Worm (Caenorhabditis elegans): ENCODE results near the gene bgal-2.

Gene bgal-2

DNA sequence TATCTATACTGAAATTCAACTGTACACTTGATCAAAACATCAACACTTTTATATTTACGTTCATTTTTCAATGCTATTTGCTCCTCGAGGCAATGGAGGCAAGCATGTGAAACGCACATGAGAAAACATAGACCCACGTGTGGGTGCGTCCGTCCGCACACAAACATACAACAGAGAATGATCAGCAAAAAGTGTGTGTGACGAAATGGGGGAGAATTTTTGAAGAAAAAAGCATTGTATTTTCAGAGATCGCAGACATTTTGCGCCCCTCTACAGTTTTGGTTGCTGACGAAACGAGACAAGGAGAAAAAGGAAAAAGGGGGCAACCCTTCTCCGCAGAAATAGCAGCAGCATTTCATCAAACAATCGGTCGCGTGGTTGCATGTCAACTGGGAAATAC is 34.1 kb upstream of the bgal-2 start:
- TF ChIP-seq gmeb-1 (tag; optimal IDR thresholded peaks at IDR 0.05) (peak; percentile 74), nhr-10 (tag; optimal IDR thresholded peaks at IDR 0.05) (peak; percentile 73), ceh-82 (tag; optimal IDR thresholded peaks at IDR 0.05) (no peak), ztf-1 (GFP tag; conservative IDR thresholded peaks at IDR 0.05) (no peak), lin-11 (tag; optimal IDR thresholded peaks at IDR 0.05) (no peak), ama-1 (optimal IDR thresholded peaks at IDR 0.05) (no peak), blmp-1 (tag; optimal IDR thresholded peaks at IDR 0.05; ENCODE audit: insufficient read depth) (peak; percentile 79), alr-1 (tag; optimal IDR thresholded peaks at IDR 0.05) (peak; percentile 51), elt-3 (tag; optimal IDR thresholded peaks at IDR 0.05) (no peak), ZK546.5 (tag; optimal IDR thresholded peaks at IDR 0.05) (no peak), unc-55 (GFP tag; optimal IDR thresholded peaks at IDR 0.05) (peak; percentile 61), unc-39 (tag; optimal IDR thresholded peaks at IDR 0.05) (no peak), nhr-25 (tag; optimal IDR thresholded peaks at IDR 0.05) (peak; percentile 96), unc-62 (GFP tag; optimal IDR thresholded peaks at IDR 0.05) (no peak), R02D3.7 (tag; optimal IDR thresholded peaks at IDR 0.05) (no peak), crh-2 (tag; optimal IDR thresholded peaks at IDR 0.05) (peak; percentile 83), sem-4 (tag; optimal IDR thresholded peaks at IDR 0.05) (peak; percentile 75), skn-1 (tag; optimal IDR thresholded peaks at IDR 0.05) (no peak), nhr-6 (tag; optimal IDR thresholded peaks at IDR 0.05) (peak; percentile 72), fos-1 (tag; optimal IDR thresholded peaks at IDR 0.05) (peak; percentile 85), nhr-77 (tag; optimal IDR thresholded peaks at IDR 0.05) (peak; percentile 13), nhr-11 (tag; optimal IDR thresholded peaks at IDR 0.05) (no peak), peb-1 (tag; optimal IDR thresholded peaks at IDR 0.05) (no peak), nhr-23 (tag; optimal IDR thresholded peaks at IDR 0.05) (no peak), lsy-2 (tag; optimal IDR thresholded peaks at IDR 0.05) (peak in 1 of 2 experiments; percentile 79), nhr-21 (tag; optimal IDR thresholded peaks at IDR 0.05) (peak; percentile 94), Y55F3AM.14 (GFP tag; optimal IDR thresholded peaks at IDR 0.05) (peak; percentile 84), ztf-11 (tag; optimal IDR thresholded peaks at IDR 0.05) (no peak), lin-13 (GFP tag; optimal IDR thresholded peaks at IDR 0.05) (peak; percentile 33), mab-5 (tag; optimal IDR thresholded peaks at IDR 0.05) (no peak), zag-1 (tag; optimal IDR thresholded peaks at IDR 0.05) (no peak), nhr-237 (tag; optimal IDR thresholded peaks at IDR 0.05) (no peak), sma-9 (GFP tag; optimal IDR thresholded peaks at IDR 0.05) (peak; percentile 100), sma-9 (tag; optimal IDR thresholded peaks at IDR 0.05) (no peak), snpc-4 (tag; optimal IDR thresholded peaks at IDR 0.05) (peak; percentile 61), C34F6.9 (tag; optimal IDR thresholded peaks at IDR 0.05) (peak; percentile 71), ceh-16 (tag; optimal IDR thresholded peaks at IDR 0.05) (peak; percentile 54), elt-1 (tag; optimal IDR thresholded peaks at IDR 0.05) (no peak), nhr-12 (tag; optimal IDR thresholded peaks at IDR 0.05) (no peak), F13H6.1 (tag; optimal IDR thresholded peaks at IDR 0.05) (peak; percentile 98), ztf-4 (tag; optimal IDR thresholded peaks at IDR 0.05) (peak; percentile 24), dmd-4 (tag; optimal IDR thresholded peaks at IDR 0.05) (no peak), lin-39 (tag; optimal IDR thresholded peaks at IDR 0.05) (no peak), egl-27 (tag; optimal IDR thresholded peaks at IDR 0.05) (peak; percentile 95), mbf-1 (tag; optimal IDR thresholded peaks at IDR 0.05) (no peak), aly-2 (tag; optimal IDR thresholded peaks at IDR 0.05) (no peak), sma-3 (GFP tag; optimal IDR thresholded peaks at IDR 0.05) (peak; percentile 94), mdl-1 (tag; optimal IDR thresholded peaks at IDR 0.05) (peak; percentile 100), nhr-129 (tag; optimal IDR thresholded peaks at IDR 0.05) (peak; percentile 96)
